Worm (Caenorhabditis elegans): ENCODE results near the gene K02D10.4.
A peak's percentile ranks its signal among the peaks of the same experiment; 100 is the strongest.

Gene K02D10.4

DNA sequence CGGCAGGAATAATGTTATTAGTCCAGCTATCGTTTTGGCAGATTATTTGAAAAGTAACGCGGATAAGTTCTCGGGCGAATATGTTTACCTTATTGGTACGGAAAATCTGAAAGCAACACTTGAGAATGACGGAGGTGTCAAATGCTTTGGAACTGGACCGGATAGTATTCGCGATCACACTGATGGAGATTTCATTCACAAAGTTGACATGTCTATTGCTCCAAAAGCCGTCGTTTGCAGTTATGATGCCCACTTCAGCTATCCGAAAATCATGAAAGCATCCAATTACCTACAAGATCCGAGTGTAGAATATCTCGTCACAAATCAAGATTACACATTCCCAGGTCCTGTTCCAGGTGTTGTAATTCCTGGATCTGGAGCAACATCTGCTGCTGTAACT is 6.4 kb downstream of the K02D10.4 start:
- TF ChIP-seq dao-5 (tag; optimal IDR thresholded peaks at IDR 0.05) = no peak
- no peak for TF ChIP-seq W03F9.2 (tag; optimal IDR thresholded peaks at IDR 0.05)
- no peak for TF ChIP-seq him-1 (tag; optimal IDR thresholded peaks at IDR 0.05)

DNA sequence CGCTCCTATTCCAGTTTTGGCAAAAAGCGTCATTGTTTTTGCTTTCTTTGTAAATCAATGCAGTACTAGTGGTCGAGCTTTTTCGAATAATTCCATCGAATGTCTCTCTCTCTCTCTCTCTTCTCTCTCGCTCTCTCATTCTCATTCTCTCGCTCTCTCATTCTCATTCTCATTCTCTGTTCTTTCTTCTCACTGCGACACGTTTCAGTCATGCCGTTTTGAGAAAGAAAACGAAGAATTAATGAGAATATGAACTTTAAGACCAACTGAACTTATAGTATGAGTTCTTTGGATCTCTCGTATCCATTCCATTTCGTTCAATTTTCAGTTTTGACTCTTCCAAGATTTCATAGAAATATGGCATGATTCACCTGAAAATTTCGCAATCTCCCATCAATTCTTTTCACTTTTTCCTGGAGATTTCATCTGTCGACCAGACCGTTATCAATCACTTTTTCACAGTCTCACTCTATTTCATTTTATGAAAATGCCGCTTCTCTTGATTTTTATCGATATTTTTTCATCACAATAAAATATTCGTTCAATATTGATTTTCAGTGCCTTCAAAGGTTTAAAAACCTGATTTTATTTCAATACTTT is 7.3 kb downstream of the K02D10.4 start:
- TF ChIP-seq dao-5 (tag; optimal IDR thresholded peaks at IDR 0.05) (no peak), him-1 (tag; optimal IDR thresholded peaks at IDR 0.05) (no peak), W03F9.2 (tag; optimal IDR thresholded peaks at IDR 0.05) (no peak)

ce11 chrIII:8771851-8772250 is 8.0 kb downstream of the K02D10.4 start, which contains the start of gene K02D10.3:
Gene K02D10.3, minus strand, starts transcription at chrIII:8771951.
- TF ChIP-seq W03F9.2 (tag; optimal IDR thresholded peaks at IDR 0.05) = no peak
- TF ChIP-seq dao-5 (tag; optimal IDR thresholded peaks at IDR 0.05) = no peak

- TF ChIP-seq him-1 (tag; optimal IDR thresholded peaks at IDR 0.05) = no peak
- no peak for TF ChIP-seq W03F9.2 (tag; optimal IDR thresholded peaks at IDR 0.05)
- TF ChIP-seq dao-5 (tag; optimal IDR thresholded peaks at IDR 0.05) = no peak
These were observed 8.7 kb downstream of the K02D10.4 start, which contains the start of gene K02D10.2 for ce11 chrIII:8771162-8771561. Gene K02D10.2, minus strand, starts transcription at chrIII:8771262.

DNA sequence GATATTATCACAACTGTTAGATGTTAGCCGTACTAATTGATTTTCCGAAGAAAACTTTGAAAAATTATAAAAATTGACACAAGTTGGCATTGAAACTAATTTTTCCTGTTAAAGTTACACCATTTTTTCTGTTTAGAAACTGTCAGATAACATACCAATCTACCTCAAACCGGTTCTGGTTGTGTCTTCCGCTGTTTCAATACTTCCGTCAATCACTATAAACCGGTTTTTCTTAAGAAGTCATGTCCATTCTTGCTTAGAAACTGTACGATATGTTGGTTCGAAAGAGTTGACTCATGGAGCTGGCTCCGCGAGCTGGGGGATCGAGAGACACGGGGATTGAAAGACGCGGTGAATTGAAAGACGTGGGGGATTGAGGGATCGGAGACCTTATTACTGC is 9.6 kb downstream of the K02D10.4 start:
- TF ChIP-seq dao-5 (tag; optimal IDR thresholded peaks at IDR 0.05) (no peak), him-1 (tag; optimal IDR thresholded peaks at IDR 0.05) (no peak), W03F9.2 (tag; optimal IDR thresholded peaks at IDR 0.05) (no peak)

ce11 chrIII:8769253-8769652 is 10.6 kb downstream of the K02D10.4 start, which contains the start of gene K02D10.1:
Gene K02D10.1, plus strand, starts transcription at chrIII:8769536.
- TF ChIP-seq dao-5 (tag; optimal IDR thresholded peaks at IDR 0.05) (no peak), him-1 (tag; optimal IDR thresholded peaks at IDR 0.05) (no peak), W03F9.2 (tag; optimal IDR thresholded peaks at IDR 0.05) (no peak)

DNA sequence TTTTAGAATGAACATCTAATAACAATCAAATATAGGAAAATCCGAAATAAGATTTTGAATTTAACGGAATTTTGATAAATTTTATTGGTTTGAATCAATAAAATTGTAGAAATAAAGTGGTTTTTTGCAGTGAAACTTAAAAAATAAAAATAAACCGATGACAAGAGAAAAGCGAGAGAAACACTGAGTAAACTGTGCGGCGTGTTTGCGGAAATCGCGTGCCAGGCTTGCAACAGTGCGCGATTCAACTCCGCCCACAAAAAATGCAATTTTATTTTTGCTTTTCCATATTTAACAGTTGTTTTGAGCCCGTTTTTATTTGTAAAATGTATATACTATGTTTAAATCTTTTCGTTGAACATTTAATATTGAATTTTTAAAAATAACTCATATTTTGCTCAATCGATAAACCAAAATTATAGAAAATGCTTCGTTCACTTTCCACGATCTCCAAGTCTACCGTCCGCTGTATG is 11.9 kb downstream of the K02D10.4 start, which contains the start of gene mtss-1:
mtss-1 (plus strand) TSS at position 423 of the 473 bp plus-strand sequence.
- peak; percentile 23 for TF ChIP-seq dao-5 (tag; optimal IDR thresholded peaks at IDR 0.05)
- TF ChIP-seq W03F9.2 (tag; optimal IDR thresholded peaks at IDR 0.05) = peak; percentile 78
- TF ChIP-seq him-1 (tag; optimal IDR thresholded peaks at IDR 0.05) = peak; percentile 53

DNA sequence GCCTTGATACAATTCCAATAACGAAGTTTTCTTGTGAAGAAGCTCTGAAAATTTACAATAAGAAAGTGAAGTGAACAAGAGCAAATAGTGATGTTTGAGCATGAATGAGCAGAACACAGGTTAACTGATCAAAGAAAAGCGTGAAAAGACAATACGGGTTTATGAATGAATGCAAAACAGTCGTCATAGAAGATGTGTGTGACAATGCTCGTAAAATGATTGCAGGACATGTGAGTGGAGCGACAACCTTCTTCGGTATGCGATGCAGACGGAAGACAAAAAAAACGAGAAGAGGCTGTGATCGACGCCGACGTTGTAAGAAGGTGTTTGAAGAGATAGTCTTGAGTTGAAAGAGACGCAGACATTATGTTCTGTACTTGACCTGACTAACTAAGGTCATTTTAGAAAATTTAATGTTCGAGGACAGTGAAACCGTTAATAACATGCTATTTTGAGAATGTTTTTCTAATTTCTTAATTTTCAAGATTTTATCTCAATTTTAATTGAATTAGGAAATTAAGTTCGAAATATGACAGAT is 12.5 kb downstream of the K02D10.4 start, which contains the start of gene mig-22:
mig-22 (minus strand) TSS at position 51 of the 538 bp plus-strand sequence.
- TF ChIP-seq him-1 (tag; optimal IDR thresholded peaks at IDR 0.05) = no peak
- TF ChIP-seq W03F9.2 (tag; optimal IDR thresholded peaks at IDR 0.05) = no peak
- TF ChIP-seq dao-5 (tag; optimal IDR thresholded peaks at IDR 0.05) = no peak

- TF ChIP-seq him-1 (tag; optimal IDR thresholded peaks at IDR 0.05) (no peak), W03F9.2 (tag; optimal IDR thresholded peaks at IDR 0.05) (no peak), dao-5 (tag; optimal IDR thresholded peaks at IDR 0.05) (no peak)
These were observed 13.3 kb downstream of the K02D10.4 start for ce11 chrIII:8766467-8766866.

DNA sequence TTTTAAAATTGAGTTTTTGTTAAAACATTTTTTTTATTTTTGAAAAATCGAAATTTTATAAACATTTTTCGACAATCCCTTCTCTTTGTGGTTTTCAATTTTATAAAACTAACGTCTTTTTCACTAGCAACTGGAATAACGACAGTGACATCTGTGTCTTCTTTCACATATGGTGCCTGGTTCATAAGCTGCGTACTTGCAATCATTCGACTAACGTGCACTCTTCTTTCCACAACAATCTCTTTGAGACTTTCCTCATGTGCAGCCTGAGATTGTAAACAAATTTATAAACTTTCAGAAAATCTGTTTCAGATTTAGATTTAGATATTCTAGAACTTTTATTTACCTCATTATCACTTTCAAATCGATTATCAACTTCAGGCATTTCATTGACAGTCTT is 14.8 kb downstream of the K02D10.4 start:
- TF ChIP-seq dao-5 (tag; optimal IDR thresholded peaks at IDR 0.05) (no peak), W03F9.2 (tag; optimal IDR thresholded peaks at IDR 0.05) (no peak), him-1 (tag; optimal IDR thresholded peaks at IDR 0.05) (no peak)

- TF ChIP-seq W03F9.2 (tag; optimal IDR thresholded peaks at IDR 0.05) (no peak), dao-5 (tag; optimal IDR thresholded peaks at IDR 0.05) (no peak), him-1 (tag; optimal IDR thresholded peaks at IDR 0.05) (no peak)
These were observed 16.7 kb downstream of the K02D10.4 start for ce11 chrIII:8763111-8763510.

ce11 chrIII:8762016-8762415 is 17.8 kb downstream of the K02D10.4 start:
- TF ChIP-seq dao-5 (tag; optimal IDR thresholded peaks at IDR 0.05) (no peak), W03F9.2 (tag; optimal IDR thresholded peaks at IDR 0.05) (no peak), him-1 (tag; optimal IDR thresholded peaks at IDR 0.05) (no peak)

DNA sequence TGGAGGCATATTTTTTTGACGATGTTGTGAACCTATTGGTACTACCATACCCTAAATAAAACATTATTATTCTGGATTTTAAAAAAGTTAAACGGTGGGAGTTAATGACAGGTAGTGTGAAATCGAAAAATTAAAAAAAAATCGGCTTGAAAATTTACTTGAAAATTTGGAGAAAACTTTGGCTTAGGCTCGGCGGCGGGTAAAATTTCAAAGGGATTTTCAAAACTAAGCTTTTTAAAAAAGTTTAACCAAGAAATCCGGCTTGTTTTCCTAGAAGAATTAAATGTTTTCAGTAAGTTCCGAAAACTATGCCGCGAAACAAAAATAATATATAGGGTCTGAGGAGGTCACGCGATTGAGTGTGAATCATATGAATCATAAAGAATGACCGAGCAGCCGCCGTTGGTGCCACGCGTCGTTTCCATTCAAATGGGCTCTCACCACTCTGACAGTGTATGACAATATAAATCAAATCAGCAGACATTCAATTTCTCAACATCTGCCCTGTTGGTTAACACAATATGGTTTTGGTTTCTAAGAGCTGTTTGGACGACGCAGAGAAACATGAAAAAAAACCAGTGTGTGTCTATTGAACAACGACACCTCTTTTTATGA is 18.7 kb downstream of the K02D10.4 start, which contains the start of gene aak-1:
aak-1 (minus strand) TSS at position 51 of the 615 bp plus-strand sequence.
- TF ChIP-seq dao-5 (tag; optimal IDR thresholded peaks at IDR 0.05) = no peak
- no peak for TF ChIP-seq W03F9.2 (tag; optimal IDR thresholded peaks at IDR 0.05)
- no peak for TF ChIP-seq him-1 (tag; optimal IDR thresholded peaks at IDR 0.05)

DNA sequence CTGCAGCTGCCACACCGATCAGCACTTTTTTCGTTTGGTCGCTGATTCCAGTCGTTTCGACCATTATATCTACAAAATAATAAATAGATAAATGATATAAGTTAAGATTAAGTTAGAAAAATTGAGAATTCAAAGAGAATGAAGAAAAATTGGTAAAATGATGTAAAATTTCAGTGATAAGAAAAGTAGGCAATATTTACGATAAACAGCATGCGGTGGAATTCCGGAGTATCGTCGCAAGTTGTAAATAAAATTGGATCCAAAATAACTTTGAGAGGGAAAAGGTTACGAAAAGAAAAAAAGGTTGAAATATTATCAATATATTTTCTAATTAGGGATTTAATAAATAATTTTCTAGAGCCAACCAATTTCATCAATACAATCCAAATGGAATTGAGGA is 25.1 kb downstream of the K02D10.4 start, which contains the start of gene tomm-70:
tomm-70 (minus strand) TSS at position 69 of the 400 bp plus-strand sequence.
- no peak for TF ChIP-seq dao-5 (tag; optimal IDR thresholded peaks at IDR 0.05)
- TF ChIP-seq him-1 (tag; optimal IDR thresholded peaks at IDR 0.05) = no peak
- TF ChIP-seq W03F9.2 (tag; optimal IDR thresholded peaks at IDR 0.05) = no peak
